Worm (Caenorhabditis elegans) whole organism, early embryonic: ENCODE results near the gene cgt-3.

Experiments
- B0310.2 ChIP-seq: sonication (generic microtip); optimal IDR thresholded peaks from 2 replicates; lab custom pipeline; 2016; ENCODE audit warnings: mild to moderate bottlenecking, missing genetic modification characterization, missing compliant biosample characterization
- F13C5.2 ChIP-seq: sonication (generic microtip); optimal IDR thresholded peaks from 2 replicates; lab custom pipeline; 2017; ENCODE audit warnings: mild to moderate bottlenecking, missing genetic modification characterization, inconsistent platforms, missing compliant biosample characterization
- aly-1 ChIP-seq: sonication (generic microtip); optimal IDR thresholded peaks from 2 replicates; lab custom pipeline; 2016; ENCODE audit warnings: missing genetic modification characterization, missing compliant biosample characterization
- ama-1 ChIP-seq: fragments of 150-350 bp; optimal IDR thresholded peaks from 2 replicates; lab custom pipeline; 2014
- ceh-13 ChIP-seq: fragments of 200-800 bp; sonication (Bioruptor generic); optimal IDR thresholded peaks from 2 replicates; lab custom pipeline; 2018; ENCODE audit warnings: mild to moderate bottlenecking, missing genetic modification characterization, missing compliant biosample characterization
- ceh-36 ChIP-seq: sonication (generic microtip); optimal IDR thresholded peaks from 2 replicates; lab custom pipeline; 2016; ENCODE audit warnings: missing genetic modification characterization, inconsistent platforms, missing compliant biosample characterization
- ets-7 ChIP-seq: sonication (generic microtip); optimal IDR thresholded peaks from 2 replicates; lab custom pipeline; 2016; ENCODE audit warnings: missing genotype, missing genetic modification characterization, missing compliant biosample characterization
- flt-1 ChIP-seq: fragments of 200-800 bp; sonication (Bioruptor generic); IDR thresholded peaks from 2 replicates; pipeline ENCODE4 v1.3.6; 2022; ENCODE audit warnings: missing genetic modification characterization, missing compliant biosample characterization
- hmbx-1 ChIP-seq: sonication (generic microtip); optimal IDR thresholded peaks from 2 replicates; lab custom pipeline; 2016; ENCODE audit warnings: mild to moderate bottlenecking, missing genetic modification characterization, missing compliant biosample characterization
- hmg-4 ChIP-seq: fragments of 200-800 bp; sonication (Bioruptor generic); optimal IDR thresholded peaks from 2 replicates; lab custom pipeline; 2018; ENCODE audit warnings: mild to moderate bottlenecking, missing genetic modification characterization, missing compliant biosample characterization
- hnd-1 ChIP-seq: sonication (generic microtip); optimal IDR thresholded peaks from 2 replicates; lab custom pipeline; 2016; ENCODE audit warnings: missing genetic modification characterization, missing compliant biosample characterization
- pes-1 ChIP-seq: fragments of 200-800 bp; sonication (Bioruptor generic); IDR thresholded peaks from 2 replicates; pipeline ENCODE4 v1.3.6; 2022; ENCODE audit warnings: missing genetic modification reagents, missing genetic modification characterization, missing compliant biosample characterization
- scrt-1 ChIP-seq: fragments of 200-800 bp; sonication (Bioruptor generic); IDR thresholded peaks from 2 replicates; pipeline ENCODE4 v1.3.6; 2022; ENCODE audit warnings: missing genetic modification characterization, missing compliant biosample characterization
- sea-1 ChIP-seq: fragments of 200-800 bp; sonication (Bioruptor generic); conservative IDR thresholded peaks from 2 replicates; pipeline ENCODE4 v1.3.6; 2022; ENCODE audit warnings: missing genetic modification characterization, missing compliant biosample characterization
- tbx-11 ChIP-seq: fragments of 200-800 bp; sonication (Bioruptor generic); IDR thresholded peaks from 2 replicates; pipeline ENCODE4 v1.3.6; 2022; ENCODE audit warnings: missing genetic modification characterization, missing compliant biosample characterization
- tbx-37 ChIP-seq: fragments of 200-800 bp; sonication (Bioruptor generic); conservative IDR thresholded peaks from 2 replicates; pipeline ENCODE4 v1.3.6; 2022; ENCODE audit warnings: missing genetic modification reagents, missing genetic modification characterization, missing compliant biosample characterization
- tra-4 ChIP-seq: sonication (generic microtip); optimal IDR thresholded peaks from 2 replicates; lab custom pipeline; 2017; ENCODE audit warnings: missing genetic modification characterization, missing compliant biosample characterization

cgt-3 gene

ce11 chrII:5918149-5918697 lies 7.1 kb downstream of the cgt-3 start, which contains the start of gene ptp-2:
ptp-2 (plus strand) TSS chrII:5918647.
- no peak for TF ChIP-seq ets-7
- no peak for TF ChIP-seq hnd-1 (tag; lab: Kevin White, UChicago)
- TF ChIP-seq sea-1 (GFP tag; lab: Robert Waterston, UW) = no peak
- TF ChIP-seq flt-1 (GFP tag; lab: Robert Waterston, UW) = no peak
- TF ChIP-seq aly-1 (tag; lab: Kevin White, UChicago) = no peak
- no peak for TF ChIP-seq tbx-11 (GFP tag; lab: Robert Waterston, UW)
- TF ChIP-seq pes-1 (GFP tag; lab: Robert Waterston, UW) = no peak
- TF ChIP-seq B0310.2 = no peak
- TF ChIP-seq scrt-1 (GFP tag; lab: Robert Waterston, UW) = no peak
- TF ChIP-seq ama-1 (lab: Kevin White, UChicago) = no peak
- no peak for TF ChIP-seq ceh-36 (tag; lab: Kevin White, UChicago)
- TF ChIP-seq tbx-37 (GFP tag; lab: Robert Waterston, UW) = no peak
- no peak for TF ChIP-seq hmbx-1 (tag; lab: Kevin White, UChicago)
- no peak for TF ChIP-seq hmg-4 (GFP tag; lab: Kevin White, UChicago)
- TF ChIP-seq tra-4 (tag; lab: Kevin White, UChicago) = no peak
- no peak for TF ChIP-seq F13C5.2 (tag; lab: Kevin White, UChicago)

- TF ChIP-seq tra-4 (tag; lab: Kevin White, UChicago) = no peak
- TF ChIP-seq sea-1 (GFP tag; lab: Robert Waterston, UW) = no peak
- TF ChIP-seq hnd-1 (tag; lab: Kevin White, UChicago) = no peak
- TF ChIP-seq hmg-4 (GFP tag; lab: Kevin White, UChicago) = no peak
- TF ChIP-seq hmbx-1 (tag; lab: Kevin White, UChicago) = no peak
- TF ChIP-seq pes-1 (GFP tag; lab: Robert Waterston, UW) = no peak
- no peak for TF ChIP-seq scrt-1 (GFP tag; lab: Robert Waterston, UW)
- no peak for TF ChIP-seq aly-1 (tag; lab: Kevin White, UChicago)
- no peak for TF ChIP-seq ama-1 (lab: Kevin White, UChicago)
- no peak for TF ChIP-seq ets-7
- no peak for TF ChIP-seq flt-1 (GFP tag; lab: Robert Waterston, UW)
- no peak for TF ChIP-seq ceh-36 (tag; lab: Kevin White, UChicago)
- TF ChIP-seq ceh-13 (GFP tag; lab: Kevin White, UChicago) = no peak
- TF ChIP-seq tbx-11 (GFP tag; lab: Robert Waterston, UW) = no peak
- no peak for TF ChIP-seq F13C5.2 (tag; lab: Kevin White, UChicago)
These were observed 10.5 kb downstream of the cgt-3 start, which contains the start of gene vrk-1 for ce11 chrII:5921620-5922019. vrk-1 (plus strand) TSS chrII:5921967.

- TF ChIP-seq ceh-36 (tag; lab: Kevin White, UChicago) (no peak), tra-4 (tag; lab: Kevin White, UChicago) (no peak), ama-1 (lab: Kevin White, UChicago) (no peak), scrt-1 (GFP tag; lab: Robert Waterston, UW) (no peak), B0310.2 (no peak), hmbx-1 (tag; lab: Kevin White, UChicago) (no peak), tbx-37 (GFP tag; lab: Robert Waterston, UW) (no peak), flt-1 (GFP tag; lab: Robert Waterston, UW) (no peak), aly-1 (tag; lab: Kevin White, UChicago) (no peak), tbx-11 (GFP tag; lab: Robert Waterston, UW) (no peak), hmg-4 (GFP tag; lab: Kevin White, UChicago) (no peak), ceh-13 (GFP tag; lab: Kevin White, UChicago) (no peak), F13C5.2 (tag; lab: Kevin White, UChicago) (no peak)
These were observed 17.4 kb downstream of the cgt-3 start, which contains the start of gene egl-44 for ce11 chrII:5928502-5928901. egl-44 (plus strand) TSS chrII:5928802.

ce11 chrII:5930095-5930653 lies 19.1 kb downstream of the cgt-3 start:
- TF ChIP-seq hnd-1 (tag; lab: Kevin White, UChicago) (no peak), tbx-11 (GFP tag; lab: Robert Waterston, UW) (no peak), aly-1 (tag; lab: Kevin White, UChicago) (no peak), hmbx-1 (tag; lab: Kevin White, UChicago) (no peak), hmg-4 (GFP tag; lab: Kevin White, UChicago) (no peak), ceh-13 (GFP tag; lab: Kevin White, UChicago) (no peak), ama-1 (lab: Kevin White, UChicago) (no peak), ceh-36 (tag; lab: Kevin White, UChicago) (no peak), sea-1 (GFP tag; lab: Robert Waterston, UW) (no peak), pes-1 (GFP tag; lab: Robert Waterston, UW) (no peak), B0310.2 (no peak), flt-1 (GFP tag; lab: Robert Waterston, UW) (no peak), scrt-1 (GFP tag; lab: Robert Waterston, UW) (no peak)

ce11 chrII:5931109-5931508 lies 20.0 kb downstream of the cgt-3 start:
- TF ChIP-seq hmbx-1 (tag; lab: Kevin White, UChicago) (no peak), tra-4 (tag; lab: Kevin White, UChicago) (no peak), pes-1 (GFP tag; lab: Robert Waterston, UW) (no peak), hnd-1 (tag; lab: Kevin White, UChicago) (no peak), tbx-11 (GFP tag; lab: Robert Waterston, UW) (no peak), ceh-13 (GFP tag; lab: Kevin White, UChicago) (no peak), F13C5.2 (tag; lab: Kevin White, UChicago) (no peak), hmg-4 (GFP tag; lab: Kevin White, UChicago) (no peak), ama-1 (lab: Kevin White, UChicago) (no peak), flt-1 (GFP tag; lab: Robert Waterston, UW) (no peak), sea-1 (GFP tag; lab: Robert Waterston, UW) (no peak), scrt-1 (GFP tag; lab: Robert Waterston, UW) (no peak), tbx-37 (GFP tag; lab: Robert Waterston, UW) (no peak)
